Worm (Caenorhabditis elegans): ENCODE measurements around the gene nhr-206.

Gene nhr-206

ce11 chrV:12070419-12070818, 21.4 kb upstream of the nhr-206 start, which contains the start of gene kmo-1:
TSS of gene kmo-1 (minus strand) at chrV:12070519.
- TF ChIP-seq med-1 (GFP tag; optimal IDR thresholded peaks at IDR 0.05; ENCODE audit: insufficient read depth) (no peak), tab-1 (GFP tag; IDR thresholded peaks at IDR 0.05) (no peak), flt-1 (GFP tag; IDR thresholded peaks at IDR 0.05) (no peak), cog-1 (tag; optimal IDR thresholded peaks at IDR 0.05) (no peak), ref-1 (GFP tag; conservative IDR thresholded peaks at IDR 0.05) (no peak), ztf-29 (GFP tag; IDR thresholded peaks at IDR 0.05) (no peak), ztf-23 (GFP tag; IDR thresholded peaks at IDR 0.05) (no peak), klf-2 (GFP tag; conservative IDR thresholded peaks at IDR 0.05) (no peak)

DNA sequence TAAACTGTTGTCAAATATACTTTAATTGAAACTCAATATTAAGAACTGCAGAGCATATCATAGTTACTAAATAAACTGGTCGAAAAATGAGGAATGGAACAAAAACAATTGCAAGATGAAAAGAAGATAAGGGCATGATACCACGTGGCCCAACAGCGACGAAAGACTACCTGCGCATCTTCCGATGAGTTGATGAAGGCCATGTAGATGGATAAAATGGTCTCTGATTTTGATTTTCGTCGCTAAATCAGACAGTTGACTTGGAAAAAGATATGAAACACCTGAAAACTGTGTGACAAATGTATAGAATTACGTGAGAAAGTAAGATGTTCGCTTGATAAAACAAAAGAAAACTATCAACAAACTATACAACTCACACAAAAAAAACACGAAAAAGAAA, 20.3 kb upstream of the nhr-206 start:
- TF ChIP-seq ref-1 (GFP tag; conservative IDR thresholded peaks at IDR 0.05) = no peak
- no peak for TF ChIP-seq cog-1 (tag; optimal IDR thresholded peaks at IDR 0.05)
- TF ChIP-seq T22C8.4 (GFP tag; IDR thresholded peaks at IDR 0.05) = no peak
- TF ChIP-seq klf-2 (GFP tag; conservative IDR thresholded peaks at IDR 0.05) = no peak
- no peak for TF ChIP-seq med-1 (GFP tag; optimal IDR thresholded peaks at IDR 0.05; ENCODE audit: insufficient read depth)
- no peak for TF ChIP-seq ztf-29 (GFP tag; IDR thresholded peaks at IDR 0.05)
- no peak for TF ChIP-seq flt-1 (GFP tag; IDR thresholded peaks at IDR 0.05)
- no peak for TF ChIP-seq tab-1 (GFP tag; IDR thresholded peaks at IDR 0.05)
- TF ChIP-seq ztf-23 (GFP tag; IDR thresholded peaks at IDR 0.05) = no peak

DNA sequence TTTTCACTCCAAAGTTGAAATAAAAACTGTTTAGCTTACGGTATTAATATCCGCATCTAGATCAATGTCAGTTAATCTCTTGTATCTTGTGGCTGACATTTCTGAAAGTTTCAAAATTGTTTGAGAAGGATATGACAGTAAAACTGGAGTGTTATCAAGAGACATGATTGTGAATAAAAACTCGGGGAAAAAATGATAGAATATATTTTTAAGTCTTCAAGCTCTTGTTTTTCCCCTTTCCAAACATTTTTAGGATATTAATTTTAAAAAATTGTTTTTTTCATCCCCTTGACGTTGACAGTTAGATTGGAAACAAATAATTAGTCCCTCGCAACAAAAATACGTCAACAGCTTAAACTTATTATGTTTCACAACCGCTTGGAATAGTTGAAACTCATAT, 16.9 kb upstream of the nhr-206 start, which contains the start of gene R07B7.6:
TSS of gene R07B7.6 (minus strand) at position 101 of the 400 bp plus-strand sequence.
- TF ChIP-seq ref-1 (GFP tag; conservative IDR thresholded peaks at IDR 0.05) (no peak), tab-1 (GFP tag; IDR thresholded peaks at IDR 0.05) (no peak), med-1 (GFP tag; optimal IDR thresholded peaks at IDR 0.05; ENCODE audit: insufficient read depth) (no peak), T22C8.4 (GFP tag; IDR thresholded peaks at IDR 0.05) (no peak), ztf-23 (GFP tag; IDR thresholded peaks at IDR 0.05) (no peak), klf-2 (GFP tag; conservative IDR thresholded peaks at IDR 0.05) (no peak), cog-1 (tag; optimal IDR thresholded peaks at IDR 0.05) (no peak), flt-1 (GFP tag; IDR thresholded peaks at IDR 0.05) (no peak), ztf-29 (GFP tag; IDR thresholded peaks at IDR 0.05) (no peak)

DNA sequence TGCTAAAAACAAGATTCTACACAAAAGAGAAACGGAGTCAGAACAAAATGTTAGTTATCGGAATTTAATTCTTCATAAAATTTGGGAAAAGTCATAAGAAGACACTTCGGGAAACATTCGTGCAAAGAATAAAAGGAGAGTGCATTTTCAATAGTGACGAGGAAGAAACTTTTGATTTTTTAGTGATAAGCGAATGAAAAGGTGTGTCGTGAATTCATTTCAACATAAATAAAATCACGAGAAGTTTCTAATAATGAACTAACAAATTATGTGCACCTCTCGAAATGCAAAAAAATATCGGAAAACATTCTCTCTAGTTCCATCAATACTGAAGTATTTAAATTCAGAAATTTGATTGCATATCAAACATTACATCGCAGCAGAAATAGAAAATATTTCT, 15.8 kb upstream of the nhr-206 start:
- TF ChIP-seq klf-2 (GFP tag; conservative IDR thresholded peaks at IDR 0.05) (no peak), med-1 (GFP tag; optimal IDR thresholded peaks at IDR 0.05; ENCODE audit: insufficient read depth) (no peak), ref-1 (GFP tag; conservative IDR thresholded peaks at IDR 0.05) (no peak), ztf-23 (GFP tag; IDR thresholded peaks at IDR 0.05) (no peak), tab-1 (GFP tag; IDR thresholded peaks at IDR 0.05) (no peak), T22C8.4 (GFP tag; IDR thresholded peaks at IDR 0.05) (no peak), cog-1 (tag; optimal IDR thresholded peaks at IDR 0.05) (no peak), ztf-29 (GFP tag; IDR thresholded peaks at IDR 0.05) (no peak), flt-1 (GFP tag; IDR thresholded peaks at IDR 0.05) (no peak)

DNA sequence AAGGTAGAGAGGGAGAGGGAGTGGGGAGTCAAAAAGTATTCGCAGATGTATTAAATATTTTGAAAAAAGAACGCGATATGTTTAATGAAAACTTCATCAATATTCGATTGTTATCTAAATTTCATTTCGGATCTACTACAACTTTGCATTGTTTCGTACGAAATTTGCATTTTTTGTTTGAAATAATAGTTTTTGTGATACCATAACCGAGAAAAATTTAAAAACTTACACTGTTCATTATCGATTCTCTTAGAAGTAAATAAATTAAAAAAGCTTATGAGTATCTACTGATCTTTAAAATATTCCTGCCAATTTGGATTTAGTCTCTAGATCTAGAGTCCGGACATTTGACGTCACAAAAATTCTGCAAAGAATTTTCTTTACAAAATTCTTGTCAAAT, 11.5 kb upstream of the nhr-206 start, which contains the start of gene R07B7.9:
TSS of gene R07B7.9 (minus strand) at position 101 of the 400 bp plus-strand sequence.
- TF ChIP-seq ztf-29 (GFP tag; IDR thresholded peaks at IDR 0.05) = no peak
- no peak for TF ChIP-seq cog-1 (tag; optimal IDR thresholded peaks at IDR 0.05)
- TF ChIP-seq flt-1 (GFP tag; IDR thresholded peaks at IDR 0.05) = no peak
- no peak for TF ChIP-seq ztf-23 (GFP tag; IDR thresholded peaks at IDR 0.05)

DNA sequence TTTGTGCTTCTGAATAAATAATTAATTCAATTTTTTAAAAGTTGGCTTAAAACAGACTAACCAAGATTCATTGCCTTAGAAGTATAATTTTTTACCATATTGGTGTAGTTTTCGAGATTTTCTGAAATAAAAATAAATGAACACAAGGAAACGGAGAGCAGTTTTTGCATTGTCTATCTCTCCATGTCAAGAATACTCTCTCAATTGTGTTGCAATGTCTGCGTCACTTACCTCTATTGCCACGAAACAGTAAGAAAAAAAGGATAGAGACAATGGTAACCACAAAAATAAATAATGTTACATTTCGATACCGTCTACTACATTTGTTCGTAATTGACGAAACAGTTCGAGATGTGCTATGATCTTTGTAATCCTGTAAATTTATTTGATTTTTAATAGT, 8.9 kb upstream of the nhr-206 start, which contains the start of gene R07B7.10:
TSS of gene R07B7.10 (plus strand) at position 285 of the 400 bp plus-strand sequence.
- TF ChIP-seq flt-1 (GFP tag; IDR thresholded peaks at IDR 0.05) (no peak), tab-1 (GFP tag; IDR thresholded peaks at IDR 0.05) (no peak), ztf-23 (GFP tag; IDR thresholded peaks at IDR 0.05) (no peak), ref-1 (GFP tag; conservative IDR thresholded peaks at IDR 0.05) (no peak)

DNA sequence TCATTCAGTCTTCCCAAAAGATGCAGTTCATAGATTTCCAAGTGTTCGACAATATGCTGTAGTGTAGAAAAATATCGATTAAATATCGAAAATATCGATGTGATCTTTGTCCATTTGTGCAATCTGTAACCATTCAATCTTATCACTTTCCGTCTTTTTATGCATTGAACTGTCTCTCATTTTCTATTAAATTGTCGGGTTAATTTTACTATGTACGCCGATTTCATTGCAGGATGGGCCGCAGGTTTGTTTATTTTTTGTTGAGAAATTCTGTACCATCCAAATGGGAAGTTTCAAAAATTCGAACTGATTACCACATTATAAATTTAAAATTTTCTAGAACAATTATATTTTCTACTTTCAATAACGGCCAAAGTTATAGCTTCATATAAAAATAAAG, 7.6 kb upstream of the nhr-206 start, which contains the start of gene R07B7.8:
TSS of gene R07B7.8 (minus strand) at position 101 of the 400 bp plus-strand sequence.
- TF ChIP-seq med-1 (GFP tag; optimal IDR thresholded peaks at IDR 0.05; ENCODE audit: insufficient read depth) = no peak
- no peak for TF ChIP-seq T22C8.4 (GFP tag; IDR thresholded peaks at IDR 0.05)
- no peak for TF ChIP-seq flt-1 (GFP tag; IDR thresholded peaks at IDR 0.05)
- TF ChIP-seq cog-1 (tag; optimal IDR thresholded peaks at IDR 0.05) = no peak
- no peak for TF ChIP-seq tab-1 (GFP tag; IDR thresholded peaks at IDR 0.05)
- no peak for TF ChIP-seq ref-1 (GFP tag; conservative IDR thresholded peaks at IDR 0.05)
- TF ChIP-seq klf-2 (GFP tag; conservative IDR thresholded peaks at IDR 0.05) = no peak
- no peak for TF ChIP-seq ztf-29 (GFP tag; IDR thresholded peaks at IDR 0.05)
- no peak for TF ChIP-seq ztf-23 (GFP tag; IDR thresholded peaks at IDR 0.05)

DNA sequence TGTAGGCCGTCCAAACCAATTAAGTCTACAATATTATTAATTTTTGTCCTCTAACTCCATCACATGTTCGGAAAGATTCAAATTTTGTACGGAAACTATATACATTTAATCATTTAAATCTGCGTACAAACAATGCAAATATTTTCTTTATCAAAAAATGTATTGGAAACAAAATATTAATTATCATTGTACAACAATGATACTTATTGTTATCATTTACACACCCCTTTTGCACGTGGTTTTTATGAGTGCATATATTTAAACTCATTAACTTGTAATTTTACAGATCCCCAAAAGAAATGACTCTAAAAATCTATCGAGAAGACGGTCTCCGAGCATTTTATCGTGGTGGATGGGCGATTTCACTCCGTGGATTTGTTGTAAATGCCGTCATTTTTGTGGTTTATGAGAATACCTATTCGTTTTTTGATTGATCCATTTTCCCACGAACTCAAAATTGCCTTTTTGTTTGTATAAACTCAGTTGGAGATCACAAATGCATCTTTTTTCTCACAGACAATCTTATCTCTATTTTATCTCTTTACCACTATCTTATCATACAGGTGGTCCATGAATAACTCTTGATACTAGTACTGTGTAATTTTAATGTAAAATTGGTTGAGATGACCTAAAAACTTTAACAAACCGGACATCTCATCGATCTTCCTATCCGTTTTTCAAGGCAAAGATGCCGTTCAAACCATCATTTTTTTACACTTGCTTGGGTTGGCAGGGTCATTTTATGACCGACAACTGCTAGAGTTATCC, 5.8 kb upstream of the nhr-206 start:
- no peak for TF ChIP-seq flt-1 (GFP tag; IDR thresholded peaks at IDR 0.05)
- no peak for TF ChIP-seq cog-1 (tag; optimal IDR thresholded peaks at IDR 0.05)
- no peak for TF ChIP-seq ref-1 (GFP tag; conservative IDR thresholded peaks at IDR 0.05)
- TF ChIP-seq ztf-23 (GFP tag; IDR thresholded peaks at IDR 0.05) = no peak
- TF ChIP-seq ztf-29 (GFP tag; IDR thresholded peaks at IDR 0.05) = no peak
- no peak for TF ChIP-seq tab-1 (GFP tag; IDR thresholded peaks at IDR 0.05)
- no peak for TF ChIP-seq med-1 (GFP tag; optimal IDR thresholded peaks at IDR 0.05; ENCODE audit: insufficient read depth)
- TF ChIP-seq klf-2 (GFP tag; conservative IDR thresholded peaks at IDR 0.05) = no peak
- no peak for TF ChIP-seq T22C8.4 (GFP tag; IDR thresholded peaks at IDR 0.05)

DNA sequence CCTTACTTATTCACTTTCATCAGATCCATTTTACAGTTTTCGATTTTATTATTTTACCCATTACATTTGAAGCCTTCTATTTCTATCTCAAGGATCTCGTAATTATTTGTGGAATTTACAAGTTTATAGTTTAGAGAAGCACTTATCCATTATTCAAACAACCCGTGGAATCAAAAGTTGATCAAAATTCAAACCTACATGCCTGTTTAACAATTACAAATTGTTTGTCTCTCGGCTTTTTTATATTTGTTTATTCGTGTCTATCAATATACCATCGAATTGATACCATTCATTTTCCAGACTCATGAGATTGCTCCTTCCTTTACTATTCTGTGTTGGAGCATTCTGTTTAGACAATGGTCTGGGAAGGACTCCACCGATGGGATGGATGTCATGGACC, 4.9 kb upstream of the nhr-206 start, which contains the start of gene gana-1:
TSS of gene gana-1 (plus strand) at position 301 of the 400 bp plus-strand sequence.
- no peak for TF ChIP-seq ztf-23 (GFP tag; IDR thresholded peaks at IDR 0.05)
- no peak for TF ChIP-seq tab-1 (GFP tag; IDR thresholded peaks at IDR 0.05)
- TF ChIP-seq flt-1 (GFP tag; IDR thresholded peaks at IDR 0.05) = no peak
- TF ChIP-seq cog-1 (tag; optimal IDR thresholded peaks at IDR 0.05) = no peak
- TF ChIP-seq ref-1 (GFP tag; conservative IDR thresholded peaks at IDR 0.05) = no peak
- no peak for TF ChIP-seq klf-2 (GFP tag; conservative IDR thresholded peaks at IDR 0.05)
- no peak for TF ChIP-seq ztf-29 (GFP tag; IDR thresholded peaks at IDR 0.05)
- no peak for TF ChIP-seq T22C8.4 (GFP tag; IDR thresholded peaks at IDR 0.05)
- TF ChIP-seq med-1 (GFP tag; optimal IDR thresholded peaks at IDR 0.05; ENCODE audit: insufficient read depth) = no peak
